Fruit fly (Drosophila melanogaster): ENCODE measurements around the gene Gbeta13F.
A peak's percentile ranks its signal among the peaks of the same experiment; 100 is the strongest.

Gene Gbeta13F

dm6 chrX:15870777-15871757, 11.2 kb downstream of the Gbeta13F start (continued):
- no peak for TF ChIP-seq CG17186 (GFP tag; optimal IDR thresholded peaks at IDR 0.05)
- peak; percentile 18 for TF ChIP-seq CG18011 (GFP tag; optimal IDR thresholded peaks at IDR 0.05)
- no peak for TF ChIP-seq CG3847 (GFP tag; IDR thresholded peaks at IDR 0.05)
- peak; percentile 87 for TF ChIP-seq sens (GFP tag)
- TF ChIP-seq lilli (GFP tag; optimal IDR thresholded peaks at IDR 0.05), result no peak
- no peak for TF ChIP-seq CG42726 (GFP tag; IDR thresholded peaks at IDR 0.05; ENCODE audit: partially characterized antibody)
- TF ChIP-seq fru (optimal IDR thresholded peaks at IDR 0.05), result no peak
- peak; percentile 61; the same call in 1 of the 3 replicates for TF ChIP-seq CG11695 (GFP tag; IDR thresholded peaks at IDR 0.05)
- TF ChIP-seq da (GFP tag; optimal IDR thresholded peaks at IDR 0.05), result no peak
- TF ChIP-seq Tbp (GFP tag; optimal IDR thresholded peaks at IDR 0.05), result no peak
- peak; percentile 68 for TF ChIP-seq CG12219 (GFP tag; optimal IDR thresholded peaks at IDR 0.05)
- TF ChIP-seq CG13287 (GFP tag; IDR thresholded peaks at IDR 0.05; ENCODE audit: partially characterized antibody), result no peak
- TF ChIP-seq CG18262 (tag; optimal IDR thresholded peaks at IDR 0.05), result peak; percentile 20
- no peak for TF ChIP-seq CG14860 (GFP tag; IDR thresholded peaks at IDR 0.05; ENCODE audit: partially characterized antibody)
- peak; percentile 53; the same call in 1 of the 3 replicates for TF ChIP-seq Dbx (GFP tag; IDR thresholded peaks at IDR 0.05)
- peak; percentile 47 for TF ChIP-seq CG12942 (GFP tag; optimal IDR thresholded peaks at IDR 0.05)
- no peak for TF ChIP-seq fd96Cb (tag; optimal IDR thresholded peaks at IDR 0.05)
- TF ChIP-seq CG3065 (GFP tag; optimal IDR thresholded peaks at IDR 0.05), result no peak
- TF ChIP-seq CG8281 (tag; optimal IDR thresholded peaks at IDR 0.05), result no peak
- no peak for TF ChIP-seq sna (GFP tag; IDR thresholded peaks at IDR 0.05; ENCODE audit: partially characterized antibody)
- TF ChIP-seq CG7372 (GFP tag; IDR thresholded peaks at IDR 0.05), result no peak
- no peak for TF ChIP-seq CG14441 (GFP tag; IDR thresholded peaks at IDR 0.05)
- 0 out of 2 replicates have a peak, but pooled peaks have one; percentile 10 for TF ChIP-seq CkIIα-i1 (GFP tag; IDR thresholded peaks at IDR 0.05)
- no peak for TF ChIP-seq D19B (GFP tag; optimal IDR thresholded peaks at IDR 0.05)
- TF ChIP-seq gce (GFP tag; IDR thresholded peaks at IDR 0.05), result peak; percentile 25; the same call in 1 of the 3 replicates
- peak in 1 of 2 experiments; percentile 53 for TF ChIP-seq bsh (GFP tag; optimal IDR thresholded peaks at IDR 0.05)
- peak; percentile 67 for TF ChIP-seq CG12104 (GFP tag; optimal IDR thresholded peaks at IDR 0.05)
- TF ChIP-seq onecut (GFP tag; IDR thresholded peaks at IDR 0.05), result peak; percentile 53
- no peak for TF ChIP-seq CG9876 (GFP tag; optimal IDR thresholded peaks at IDR 0.05)
- TF ChIP-seq CG31365 (tag; optimal IDR thresholded peaks at IDR 0.05), result peak; percentile 73
- peak; percentile 77 for TF ChIP-seq Awh (GFP tag; IDR thresholded peaks at IDR 0.05)
- peak; percentile 38 for TF ChIP-seq NK7.1 (GFP tag; optimal IDR thresholded peaks at IDR 0.05)
- TF ChIP-seq usp (GFP tag; optimal IDR thresholded peaks at IDR 0.05), result no peak
- TF ChIP-seq CG10209 (GFP tag; optimal IDR thresholded peaks at IDR 0.05), result peak; percentile 77
- TF ChIP-seq CG13775 (GFP tag; optimal IDR thresholded peaks at IDR 0.05), result peak; percentile 32
- TF ChIP-seq CG4854 (GFP tag; optimal IDR thresholded peaks at IDR 0.05), result peak; percentile 50
- peak; percentile 20; the same call in 1 of the 2 replicates for TF ChIP-seq rib (GFP tag; IDR thresholded peaks at IDR 0.05)
- TF ChIP-seq CG31224 (GFP tag; IDR thresholded peaks at IDR 0.05), result no peak
- TF ChIP-seq Gug (GFP tag; IDR thresholded peaks at IDR 0.05), result no peak
- TF ChIP-seq CG1024 (GFP tag; IDR thresholded peaks at IDR 0.05), result 0 out of 2 replicates have a peak, but pooled peaks have one; percentile 2
- TF ChIP-seq Eip74EF (GFP tag; optimal IDR thresholded peaks at IDR 0.05), result no peak
- TF ChIP-seq GATAe (GFP tag; conservative IDR thresholded peaks at IDR 0.05), result no peak
- peak; percentile 57 for TF ChIP-seq Fer2 (tag; optimal IDR thresholded peaks at IDR 0.05)
- TF ChIP-seq Hmr (GFP tag; optimal IDR thresholded peaks at IDR 0.05), result no peak
- no peak for TF ChIP-seq MTF-1 (GFP tag; optimal IDR thresholded peaks at IDR 0.05; ENCODE audit: borderline replicate concordance)
- no peak for TF ChIP-seq sens-2 (GFP tag; IDR thresholded peaks at IDR 0.05)
- TF ChIP-seq chinmo (GFP tag; IDR thresholded peaks at IDR 0.05; ENCODE audit: partially characterized antibody), result no peak
- TF ChIP-seq Hey (tag; optimal IDR thresholded peaks at IDR 0.05), result no peak

All from whole organism, embryonic.